Worm (Caenorhabditis elegans) whole organism, L3 larva: Measurements from ENCODE around the gene pqn-32.

ENCODE experiments used
- R02D3.7 ChIP-seq: fragments of 150-350 bp; optimal IDR thresholded peaks from 2 replicates; lab custom pipeline; 2014; ENCODE audit warnings: missing biosample characterization, missing genetic modification characterization
- ZK546.5 ChIP-seq: sonication (generic microtip); optimal IDR thresholded peaks from 2 replicates; lab custom pipeline; 2017; ENCODE audit warnings: missing biosample characterization, missing genetic modification characterization
- ama-1 ChIP-seq: fragments of 150-350 bp; optimal IDR thresholded peaks from 2 replicates; lab custom pipeline; 2018
- ceh-16 ChIP-seq: sonication (generic microtip); optimal IDR thresholded peaks from 2 replicates; lab custom pipeline; 2017; ENCODE audit warnings: missing biosample characterization, missing genetic modification characterization
- ceh-28 ChIP-seq: fragments of 150-350 bp; optimal IDR thresholded peaks from 2 replicates; lab custom pipeline; 2014; ENCODE audit warnings: missing biosample characterization, missing genetic modification reagents, missing genetic modification characterization
- ceh-82 ChIP-seq: fragments of 150-350 bp; optimal IDR thresholded peaks from 2 replicates; lab custom pipeline; 2014; ENCODE audit warnings: missing biosample characterization, missing genetic modification characterization
- ceh-9 ChIP-seq: sonication (generic microtip); optimal IDR thresholded peaks from 2 replicates; lab custom pipeline; 2018; ENCODE audit warnings: missing biosample characterization, missing genetic modification characterization
- daf-12 ChIP-seq: fragments of 150-350 bp; optimal IDR thresholded peaks from 2 replicates; lab custom pipeline; 2014; ENCODE audit warnings: missing biosample characterization, missing genetic modification reagents, missing genetic modification characterization
- egl-5 ChIP-seq: fragments of 150-350 bp; optimal IDR thresholded peaks from 2 replicates; lab custom pipeline; 2017; ENCODE audit warnings: missing biosample characterization, missing genetic modification reagents, missing genetic modification characterization, inconsistent platforms
- elt-2 ChIP-seq: sonication (generic microtip); optimal IDR thresholded peaks from 2 replicates; lab custom pipeline; 2016; ENCODE audit warnings: missing genetic modification reagents, mild to moderate bottlenecking, missing genetic modification characterization, missing compliant biosample characterization
- elt-3 ChIP-seq, 3 experiments: fragments of 150-350 bp in 1 of 3; sonication (generic microtip) in 2 of 3; optimal IDR thresholded peaks; 2 replicates in 2 of 3; 4 replicates in 1 of 3; lab custom pipeline; 2014 to 2017; ENCODE audit warnings: missing biosample characterization in 3 of 3, missing genetic modification characterization in 3 of 3
- eor-1 ChIP-seq, 2 experiments: fragments of 150-350 bp; optimal IDR thresholded peaks; 2 replicates each; lab custom pipeline; 2014 to 2018; ENCODE audit warnings: missing biosample characterization in 2 of 2, missing genetic modification characterization in 2 of 2
- fkh-10 ChIP-seq: sonication (generic microtip); optimal IDR thresholded peaks from 2 replicates; lab custom pipeline; 2017; ENCODE audit warnings: missing biosample characterization, missing genetic modification reagents, missing genetic modification characterization
- fkh-2 ChIP-seq: fragments of 150-350 bp; optimal IDR thresholded peaks from 2 replicates; lab custom pipeline; 2014; ENCODE audit warnings: missing biosample characterization, missing genetic modification reagents, missing genetic modification characterization
- fos-1 ChIP-seq: fragments of 150-350 bp; optimal IDR thresholded peaks from 2 replicates; lab custom pipeline; 2014; ENCODE audit warnings: missing biosample characterization, missing genetic modification characterization
- hmg-11 ChIP-seq: sonication (generic microtip); optimal IDR thresholded peaks from 2 replicates; lab custom pipeline; 2016; ENCODE audit warnings: missing genetic modification characterization, missing compliant biosample characterization
- lin-15B ChIP-seq: fragments of 150-350 bp; optimal IDR thresholded peaks from 2 replicates; lab custom pipeline; 2014; ENCODE audit warnings: missing biosample characterization, missing genetic modification characterization
- lin-39 ChIP-seq: fragments of 150-350 bp; optimal IDR thresholded peaks from 2 replicates; lab custom pipeline; 2018; ENCODE audit warnings: missing biosample characterization, missing genetic modification reagents, missing genetic modification characterization
- mdl-1 ChIP-seq: fragments of 150-350 bp; optimal IDR thresholded peaks from 2 replicates; lab custom pipeline; 2014; ENCODE audit warnings: missing biosample characterization, missing genetic modification characterization
- mml-1 ChIP-seq: fragments of 150-350 bp; sonication (generic microtip); optimal IDR thresholded peaks from 3 replicates; lab custom pipeline; 2014; ENCODE audit warnings: missing biosample characterization, missing genetic modification characterization
- nfya-1 ChIP-seq: sonication (generic microtip); optimal IDR thresholded peaks from 2 replicates; lab custom pipeline; 2017; ENCODE audit warnings: missing genetic modification characterization, mild to moderate bottlenecking, missing compliant biosample characterization, antibody characterized with exemption, moderate library complexity; ENCODE audit not compliant: insufficient read depth
- nhr-12 ChIP-seq: fragments of 150-350 bp; optimal IDR thresholded peaks from 2 replicates; lab custom pipeline; 2014; ENCODE audit warnings: missing biosample characterization, missing genetic modification characterization
- nhr-23 ChIP-seq: fragments of 150-350 bp; optimal IDR thresholded peaks from 2 replicates; lab custom pipeline; 2014; ENCODE audit warnings: missing biosample characterization, missing genetic modification reagents, missing genetic modification characterization
- nhr-25 ChIP-seq: sonication (generic microtip); optimal IDR thresholded peaks from 2 replicates; lab custom pipeline; 2017; ENCODE audit warnings: missing biosample characterization, missing genetic modification characterization
- nhr-43 ChIP-seq: sonication (generic microtip); optimal IDR thresholded peaks from 2 replicates; lab custom pipeline; 2016; ENCODE audit warnings: mild to moderate bottlenecking, missing genetic modification characterization, missing compliant biosample characterization; ENCODE audit not compliant: poor library complexity, severe bottlenecking
- nhr-76 ChIP-seq: fragments of 150-350 bp; sonication (generic microtip); optimal IDR thresholded peaks from 5 replicates; lab custom pipeline; 2014; ENCODE audit warnings: missing biosample characterization, missing genetic modification characterization
- nhr-77 ChIP-seq: fragments of 150-350 bp; optimal IDR thresholded peaks from 2 replicates; lab custom pipeline; 2014; ENCODE audit warnings: missing biosample characterization, missing genetic modification characterization
- pha-4 ChIP-seq: fragments of 150-350 bp; optimal IDR thresholded peaks from 2 replicates; lab custom pipeline; 2014; ENCODE audit warnings: missing biosample characterization, missing genetic modification reagents, missing genetic modification characterization
- pqm-1 ChIP-seq: fragments of 150-350 bp; optimal IDR thresholded peaks from 2 replicates; lab custom pipeline; 2017; ENCODE audit warnings: missing biosample characterization, missing genetic modification characterization, inconsistent platforms
- sea-2 ChIP-seq: fragments of 150-350 bp; sonication (generic microtip); optimal IDR thresholded peaks from 4 replicates; lab custom pipeline; 2014; ENCODE audit warnings: missing biosample characterization, missing genetic modification reagents, missing genetic modification characterization
- skn-1 ChIP-seq: fragments of 150-350 bp; optimal IDR thresholded peaks from 2 replicates; lab custom pipeline; 2014; ENCODE audit warnings: missing biosample characterization, missing genetic modification characterization
- snpc-4 ChIP-seq: fragments of 150-350 bp; optimal IDR thresholded peaks from 2 replicates; lab custom pipeline; 2014; ENCODE audit warnings: missing biosample characterization, missing genetic modification characterization
- unc-39 ChIP-seq: sonication (generic microtip); optimal IDR thresholded peaks from 4 replicates; lab custom pipeline; 2017; ENCODE audit warnings: missing biosample characterization, missing genetic modification characterization
- unc-62 ChIP-seq: fragments of 150-350 bp; sonication (generic microtip); optimal IDR thresholded peaks from 4 replicates; lab custom pipeline; 2014; ENCODE audit warnings: missing biosample characterization, missing genetic modification reagents, missing genetic modification characterization
- zag-1 ChIP-seq: fragments of 150-350 bp; optimal IDR thresholded peaks from 2 replicates; lab custom pipeline; 2014; ENCODE audit warnings: missing biosample characterization, missing genetic modification characterization
- ztf-4 ChIP-seq: fragments of 150-350 bp; optimal IDR thresholded peaks from 2 replicates; lab custom pipeline; 2014; ENCODE audit warnings: missing biosample characterization, missing genetic modification characterization

pqn-32 gene

DNA sequence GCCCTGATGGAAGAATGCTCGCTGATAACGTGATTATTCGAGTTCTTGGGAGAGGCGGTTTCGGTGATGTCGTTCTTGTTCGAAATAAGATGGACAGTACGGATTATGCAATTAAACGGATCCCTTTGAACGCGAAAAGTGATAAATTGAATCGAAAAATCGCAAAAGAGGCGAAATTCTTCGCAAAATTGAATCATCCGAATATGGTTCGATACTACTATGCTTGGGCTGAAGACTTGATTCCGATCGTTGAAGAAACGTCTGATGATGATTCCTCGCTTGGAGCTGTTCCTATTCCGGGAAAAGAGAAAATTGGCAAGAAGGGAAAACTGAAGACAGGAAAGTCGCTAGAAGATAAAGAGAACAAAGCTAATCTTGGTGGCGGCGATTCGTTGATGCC, 21.9 kb upstream of the pqn-32 start:
- TF ChIP-seq unc-39 (tag; lab: Kevin White, UChicago): no peak
- TF ChIP-seq fkh-2 (tag; lab: Kevin White, UChicago): no peak
- TF ChIP-seq nhr-43 (tag; lab: Kevin White, UChicago): no peak
- no peak for TF ChIP-seq mdl-1
- no peak for TF ChIP-seq pha-4
- TF ChIP-seq lin-39: no peak
- TF ChIP-seq pqm-1 (tag; lab: Kevin White, UChicago): no peak
- TF ChIP-seq ZK546.5 (tag; lab: Kevin White, UChicago): no peak
- no peak for TF ChIP-seq zag-1 (tag; lab: Kevin White, UChicago)
- no peak for TF ChIP-seq nhr-12
- no peak for TF ChIP-seq hmg-11 (tag; lab: Kevin White, UChicago)
- TF ChIP-seq nfya-1 (tag; lab: Kevin White, UChicago): no peak
- TF ChIP-seq nhr-25 (tag; lab: Kevin White, UChicago): no peak
- no peak for TF ChIP-seq nhr-77 (tag; lab: Kevin White, UChicago)
- no peak for TF ChIP-seq fkh-10 (GFP tag; lab: Kevin White, UChicago)
- no peak for TF ChIP-seq R02D3.7 (tag; lab: Kevin White, UChicago)
- TF ChIP-seq skn-1: no peak
- TF ChIP-seq ztf-4 (tag; lab: Kevin White, UChicago): no peak

DNA sequence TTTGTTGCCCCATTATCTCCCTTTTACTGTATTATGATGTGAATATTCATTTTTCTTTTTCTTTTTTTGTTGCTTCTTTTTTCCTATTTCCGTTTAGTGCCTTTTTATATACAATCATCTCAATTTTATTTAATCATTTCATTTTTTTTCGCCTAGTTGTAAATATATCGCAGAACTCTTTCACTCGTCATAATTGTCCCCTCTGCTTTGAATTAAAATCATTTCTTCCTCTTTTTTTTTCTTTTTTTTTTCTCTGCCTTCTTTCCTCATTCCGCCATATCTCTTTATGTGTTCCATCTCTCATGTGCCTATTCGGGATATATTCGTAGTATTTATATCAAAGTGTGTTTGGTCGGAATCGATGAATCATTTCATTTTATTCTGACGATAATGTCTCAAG, 16.7 kb upstream of the pqn-32 start, which contains the start of gene Y81G3A.4:
Gene Y81G3A.4, plus strand, starts transcription at position 301 of the 400 bp plus-strand sequence.
- TF ChIP-seq ZK546.5 (tag; lab: Kevin White, UChicago) (no peak), egl-5 (tag; lab: Kevin White, UChicago) (no peak), lin-39 (no peak), ztf-4 (tag; lab: Kevin White, UChicago) (no peak), sea-2 (no peak), nhr-25 (tag; lab: Kevin White, UChicago) (no peak), pha-4 (no peak), fkh-10 (GFP tag; lab: Kevin White, UChicago) (no peak), hmg-11 (tag; lab: Kevin White, UChicago) (no peak), elt-3 (tag; optimal IDR thresholded peaks at IDR 0.05; lab: Kevin White, UChicago) (no peak), ceh-28 (tag; lab: Kevin White, UChicago) (no peak), eor-1 (tag; optimal IDR thresholded peaks at IDR 0.05; lab: Kevin White, UChicago) (no peak), zag-1 (tag; lab: Kevin White, UChicago) (no peak)

DNA sequence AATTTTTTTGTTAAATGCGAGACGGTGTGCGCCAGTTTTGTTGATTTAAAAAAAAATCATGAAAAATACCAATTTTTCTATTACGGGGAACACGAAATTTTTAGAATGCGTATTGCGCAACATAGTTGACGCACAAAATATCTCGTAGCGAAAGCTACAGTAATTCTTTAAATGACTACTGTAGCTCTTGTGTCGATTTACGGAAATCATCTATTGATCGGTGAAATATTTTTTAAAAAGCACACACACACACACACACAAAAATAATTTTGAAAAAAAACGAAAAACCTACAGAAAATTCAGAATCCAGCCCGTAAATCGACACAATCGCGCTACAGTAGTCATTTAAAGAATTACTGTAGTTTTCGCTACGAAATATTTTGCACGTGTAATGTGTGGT, 16.0 kb upstream of the pqn-32 start:
- TF ChIP-seq nhr-76 (tag; lab: Kevin White, UChicago) (no peak), nfya-1 (tag; lab: Kevin White, UChicago) (no peak), skn-1 (no peak), zag-1 (tag; lab: Kevin White, UChicago) (no peak), R02D3.7 (tag; lab: Kevin White, UChicago) (no peak)
- TF ChIP-seq, all 47 proteins: peak for 0

DNA sequence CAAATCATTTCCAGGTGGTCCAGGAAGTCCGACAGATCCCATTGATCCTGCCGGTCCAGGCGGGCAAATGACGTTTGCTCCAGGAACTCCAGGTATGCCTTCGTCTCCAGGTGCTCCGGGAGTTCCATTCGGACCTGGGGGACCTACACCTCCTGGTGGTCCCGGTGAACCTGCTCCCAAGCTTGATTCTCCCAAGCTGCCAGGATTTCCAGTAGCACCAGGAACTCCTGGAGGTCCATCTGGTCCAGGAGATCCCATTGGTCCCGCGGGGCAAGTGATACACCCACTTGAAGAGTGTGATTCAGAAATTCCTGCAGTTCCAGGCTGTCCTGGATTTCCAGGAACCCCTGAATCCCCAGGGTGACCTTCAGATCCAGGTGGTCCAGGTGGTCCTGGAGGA, 11.5 kb upstream of the pqn-32 start:
- TF ChIP-seq lin-15B (tag; lab: Kevin White, UChicago) (no peak), hmg-11 (tag; lab: Kevin White, UChicago) (no peak), elt-2 (tag; lab: Kevin White, UChicago) (no peak), lin-39 (no peak), daf-12 (no peak), fos-1 (no peak), ceh-16 (tag; lab: Kevin White, UChicago) (no peak), mml-1 (tag; lab: Kevin White, UChicago) (no peak), ztf-4 (tag; lab: Kevin White, UChicago) (no peak), ceh-9 (tag; lab: Kevin White, UChicago) (no peak), nhr-12 (no peak), snpc-4 (no peak), egl-5 (tag; lab: Kevin White, UChicago) (no peak), ama-1 (no peak), ZK546.5 (tag; lab: Kevin White, UChicago) (no peak)

DNA sequence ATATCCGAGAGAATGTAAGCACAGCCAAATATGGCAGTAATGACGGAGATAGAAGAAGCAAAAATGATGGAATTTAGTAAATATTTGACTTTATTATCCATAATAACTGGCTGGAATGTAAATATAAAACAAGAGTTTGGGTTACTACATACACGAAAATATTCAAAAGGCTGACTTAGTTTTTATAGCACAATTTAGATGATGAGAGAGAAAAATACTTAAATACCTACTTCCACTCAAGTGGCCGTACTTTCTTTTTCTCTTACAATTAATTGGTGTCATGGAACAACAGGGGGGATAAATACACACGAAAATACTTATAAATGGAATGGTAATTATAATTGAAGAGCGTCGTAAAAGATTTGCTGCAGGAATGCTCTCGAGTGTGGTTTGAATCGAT, 9.6 kb upstream of the pqn-32 start, which contains the start of gene col-86:
Gene col-86, minus strand, starts transcription at position 101 of the 400 bp plus-strand sequence.
- TF ChIP-seq unc-62 (GFP tag; lab: Kevin White, UChicago): no peak
- no peak for TF ChIP-seq egl-5 (tag; lab: Kevin White, UChicago)
- TF ChIP-seq sea-2: no peak
- no peak for TF ChIP-seq ceh-82
- TF ChIP-seq fkh-2 (tag; lab: Kevin White, UChicago): no peak
- TF ChIP-seq nfya-1 (tag; lab: Kevin White, UChicago): no peak
- TF ChIP-seq ceh-28 (tag; lab: Kevin White, UChicago): no peak
- no peak for TF ChIP-seq eor-1 (tag; optimal IDR thresholded peaks at IDR 0.05; lab: Kevin White, UChicago)
- TF ChIP-seq ZK546.5 (tag; lab: Kevin White, UChicago): no peak
- no peak for TF ChIP-seq nhr-23 (tag; lab: Kevin White, UChicago)
- no peak for TF ChIP-seq snpc-4
- TF ChIP-seq daf-12: no peak
- TF ChIP-seq ceh-16 (tag; lab: Kevin White, UChicago): no peak
- no peak for TF ChIP-seq pqm-1 (tag; lab: Kevin White, UChicago)
- no peak for TF ChIP-seq nhr-25 (tag; lab: Kevin White, UChicago)
- no peak for TF ChIP-seq elt-2 (tag; lab: Kevin White, UChicago)
- TF ChIP-seq fos-1: no peak
- TF ChIP-seq ztf-4 (tag; lab: Kevin White, UChicago): no peak
- TF ChIP-seq, all 47 proteins: peak for 0
